Fruit fly (Drosophila melanogaster): ENCODE measurements around the gene CG4553.

DNA sequence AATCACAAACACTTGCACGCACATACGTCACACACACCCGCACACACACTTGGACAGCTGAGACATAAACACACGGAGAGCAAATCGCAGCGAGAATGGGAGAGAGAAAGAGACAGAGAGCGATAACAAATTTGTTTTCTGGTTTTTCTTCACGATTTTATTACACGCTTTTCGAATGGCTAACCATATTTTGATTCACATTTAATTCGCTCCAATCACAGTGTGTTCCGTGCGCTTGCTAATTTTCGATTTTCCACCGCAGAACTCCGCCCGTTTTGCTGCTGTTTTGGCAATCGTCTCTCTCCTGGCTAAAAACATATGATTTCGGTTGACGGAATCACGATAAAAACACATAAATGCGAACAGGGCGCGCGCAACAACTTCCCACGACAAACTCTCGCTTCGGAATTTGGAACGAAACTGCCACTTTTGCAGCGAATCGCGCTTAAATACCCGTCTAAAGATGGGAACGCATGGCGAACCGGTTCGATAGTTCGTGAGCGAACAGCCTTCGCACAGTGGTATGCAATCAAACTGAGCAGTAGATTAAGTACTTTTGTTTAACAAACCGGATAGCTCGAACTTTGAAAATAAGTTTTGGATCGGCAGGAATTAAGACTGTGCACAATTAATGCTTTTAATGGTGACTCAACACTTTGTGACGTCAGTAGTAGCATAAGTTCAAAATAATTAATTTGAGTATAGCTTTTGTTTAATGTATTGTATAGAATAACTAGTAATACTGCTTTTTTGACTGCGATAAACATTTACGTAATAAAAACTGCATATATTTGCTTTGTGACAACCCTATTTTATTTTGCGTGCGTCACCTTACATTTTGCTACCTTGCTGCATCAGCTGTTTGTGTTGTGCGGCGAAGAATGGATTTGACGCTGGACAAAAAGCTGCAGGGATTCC is 3.8 kb downstream of the CG4553 start, which contains the start of the genes Fur1 and Vps33B:
- TF ChIP-seq pan (optimal IDR thresholded peaks at IDR 0.05) (no peak), pan (GFP tag; optimal IDR thresholded peaks at IDR 0.05 in 1 of 2, IDR thresholded peaks at IDR 0.05 in 1 of 2) (peak in 1 of 2 experiments; percentile 95), CG9932 (GFP tag; IDR thresholded peaks at IDR 0.05) (peak; percentile 97), Fer3 (tag; optimal IDR thresholded peaks at IDR 0.05) (peak; percentile 94), sna (GFP tag; IDR thresholded peaks at IDR 0.05; ENCODE audit: partially characterized antibody) (peak; percentile 85), CG6175 (GFP tag; IDR thresholded peaks at IDR 0.05) (peak; percentile 84), ase (GFP tag; IDR thresholded peaks at IDR 0.05) (peak; percentile 94), tll (GFP tag; optimal IDR thresholded peaks at IDR 0.05) (peak; percentile 28 to 94)

All from whole organism, embryonic.